Fruit fly (Drosophila melanogaster) whole organism, embryonic: Measurements from ENCODE around the gene PH4alphaNE3.

Source experiments
- Awh ChIP-seq: fragments of 200-800 bp; sonication (Bioruptor generic); IDR thresholded peaks from 2 replicates; pipeline ENCODE4, ENCODE4 v1.3.6; 2022; ENCODE audit warnings: missing biosample characterization, missing genetic modification characterization
- CG11093 ChIP-seq: fragments of 200-800 bp; sonication (Bioruptor generic); IDR thresholded peaks from 3 replicates; pipeline ENCODE4 v1.3.6; 2022; ENCODE audit warnings: missing biosample characterization, missing genetic modification characterization
- CG12104 ChIP-seq: fragments of 200-800 bp; sonication (Bioruptor generic); optimal IDR thresholded peaks from 3 replicates; lab custom pipeline; 2016; ENCODE audit warnings: missing biosample characterization, missing genetic modification characterization
- CG13894 ChIP-seq: fragments of 200-800 bp; sonication (Bioruptor generic); optimal IDR thresholded peaks from 3 replicates; lab custom pipeline; 2018; ENCODE audit warnings: missing biosample characterization, mild to moderate bottlenecking, missing genetic modification characterization, moderate library complexity
- CG17802 ChIP-seq: fragments of 200-800 bp; sonication (Bioruptor generic); optimal IDR thresholded peaks from 2 replicates; lab custom pipeline; 2018; ENCODE audit warnings: missing biosample characterization, mild to moderate bottlenecking, missing genetic modification characterization, moderate library complexity
- CG1832 ChIP-seq: fragments of 200-800 bp; sonication (Bioruptor generic); optimal IDR thresholded peaks from 2 replicates; lab custom pipeline; 2017; ENCODE audit warnings: missing biosample characterization, mild to moderate bottlenecking, missing genetic modification characterization, inconsistent platforms
- CG2120 ChIP-seq: fragments of 200-800 bp; sonication (Bioruptor generic); optimal IDR thresholded peaks from 3 replicates; lab custom pipeline; 2016; ENCODE audit warnings: missing biosample characterization, missing genetic modification characterization
- CG3065 ChIP-seq: fragments of 200-800 bp; sonication (Bioruptor generic); optimal IDR thresholded peaks from 2 replicates; lab custom pipeline; 2016; ENCODE audit warnings: missing biosample characterization, missing genetic modification characterization
- CG34224 ChIP-seq: fragments of 200-800 bp; sonication (Bioruptor generic); IDR thresholded peaks from 3 replicates; pipeline ENCODE4 v1.3.6; 2022; ENCODE audit warnings: missing biosample characterization, missing genetic modification characterization; ENCODE audit not compliant: partially characterized antibody
- CG34376 ChIP-seq: fragments of 200-800 bp; sonication (Bioruptor generic); optimal IDR thresholded peaks from 2 replicates; lab custom pipeline; 2018; ENCODE audit warnings: missing biosample characterization, mild to moderate bottlenecking, missing genetic modification characterization
- CG3995 ChIP-seq: fragments of 200-800 bp; sonication (Bioruptor generic); optimal IDR thresholded peaks from 3 replicates; lab custom pipeline; 2016; ENCODE audit warnings: missing biosample characterization, missing genetic modification characterization
- CG4730 ChIP-seq: fragments of 200-800 bp; sonication (Bioruptor generic); IDR thresholded peaks from 2 replicates; pipeline ENCODE4 v1.3.6; 2022; ENCODE audit warnings: missing biosample characterization, missing genetic modification characterization
- CG4854 ChIP-seq: fragments of 200-800 bp; sonication (Bioruptor generic); optimal IDR thresholded peaks from 2 replicates; lab custom pipeline; 2016; ENCODE audit warnings: missing biosample characterization, missing genetic modification characterization, inconsistent platforms
- CG6689 ChIP-seq: fragments of 200-800 bp; sonication (Bioruptor generic); IDR thresholded peaks from 2 replicates; pipeline ENCODE4 v1.3.6; 2022; ENCODE audit warnings: missing biosample characterization, missing genetic modification characterization
- CG7786 ChIP-seq: fragments of 200-800 bp; sonication (Bioruptor generic); optimal IDR thresholded peaks from 2 replicates; lab custom pipeline; 2016; ENCODE audit warnings: missing biosample characterization, missing genetic modification characterization
- CG8089 ChIP-seq: fragments of 200-800 bp; sonication (Bioruptor generic); optimal IDR thresholded peaks from 3 replicates; lab custom pipeline; 2016; ENCODE audit warnings: missing biosample characterization, missing genetic modification characterization
- CkIIα-i1 ChIP-seq: fragments of 200-800 bp; sonication (Bioruptor generic); IDR thresholded peaks from 2 replicates; pipeline ENCODE4 v1.3.6; 2022; ENCODE audit warnings: missing biosample characterization, missing genetic modification characterization
- Dip2 ChIP-seq: fragments of 200-800 bp; sonication (Bioruptor generic); IDR thresholded peaks from 2 replicates; pipeline ENCODE4 v1.3.6; 2022; ENCODE audit warnings: missing biosample characterization, missing genetic modification characterization
- Dll ChIP-seq: fragments of 200-800 bp; sonication (Bioruptor generic); IDR thresholded peaks from 4 replicates; pipeline ENCODE4 v1.3.6; 2022; ENCODE audit warnings: missing biosample characterization, missing genetic modification characterization; ENCODE audit not compliant: partially characterized antibody
- Dref ChIP-seq: fragments of 200-800 bp; sonication (Bioruptor generic); IDR thresholded peaks from 2 replicates; pipeline ENCODE4 v1.3.6; 2022; ENCODE audit warnings: missing biosample characterization, missing genetic modification characterization
- Eip74EF ChIP-seq, 2 experiments: fragments of 200-800 bp in 1 of 2; fragments of >200 bp in 1 of 2; sonication (Bioruptor generic) in 1 of 2; optimal IDR thresholded peaks; 2 replicates each; lab custom pipeline; 2017 to 2019; ENCODE audit warnings: missing biosample characterization in 2 of 2, missing genetic modification characterization in 2 of 2, mild to moderate bottlenecking in 1 of 2, moderate library complexity in 1 of 2
- Hr51 ChIP-seq, 2 experiments: fragments of 200-800 bp; sonication (Bioruptor generic); optimal IDR thresholded peaks; 2 replicates in 1 of 2; 3 replicates in 1 of 2; lab custom pipeline; 2016 to 2018; ENCODE audit warnings: missing biosample characterization in 2 of 2, missing genetic modification characterization in 2 of 2, mild to moderate bottlenecking in 1 of 2, moderate library complexity in 1 of 2
- Mad ChIP-seq: fragments of 200-800 bp; sonication (Bioruptor generic); optimal IDR thresholded peaks from 2 replicates; lab custom pipeline; 2016; ENCODE audit warnings: missing biosample characterization, missing genetic modification characterization
- NK7.1 ChIP-seq: fragments of 200-800 bp; sonication (Bioruptor generic); optimal IDR thresholded peaks from 3 replicates; lab custom pipeline; 2016; ENCODE audit warnings: missing biosample characterization, missing genetic modification characterization
- Nf-YB ChIP-seq: fragments of 200-800 bp; sonication (Bioruptor generic); optimal IDR thresholded peaks from 3 replicates; lab custom pipeline; 2019; ENCODE audit warnings: missing biosample characterization, mild to moderate bottlenecking, missing genetic modification characterization, moderate library complexity
- Oli ChIP-seq: fragments of 200-800 bp; sonication (Bioruptor generic); optimal IDR thresholded peaks from 2 replicates; lab custom pipeline; 2018; ENCODE audit warnings: missing biosample characterization, mild to moderate bottlenecking, missing genetic modification characterization, moderate library complexity
- Poxn ChIP-seq: fragments of 200-800 bp; sonication (Bioruptor generic); IDR thresholded peaks from 2 replicates; pipeline ENCODE4 v1.3.6; 2022; ENCODE audit warnings: missing biosample characterization, missing genetic modification characterization
- Six4 ChIP-seq: fragments of 200-800 bp; sonication (Bioruptor generic); optimal IDR thresholded peaks from 2 replicates; lab custom pipeline; 2016; ENCODE audit warnings: missing biosample characterization, missing genetic modification characterization
- Spps ChIP-seq: fragments of 200-800 bp; sonication (Bioruptor generic); optimal IDR thresholded peaks from 2 replicates; lab custom pipeline; 2018; ENCODE audit warnings: missing biosample characterization, mild to moderate bottlenecking, missing genetic modification characterization
- amos ChIP-seq: fragments of 200-800 bp; sonication (Bioruptor generic); IDR thresholded peaks from 2 replicates; pipeline ENCODE4 v1.3.6; 2022; ENCODE audit warnings: missing biosample characterization, missing genetic modification characterization; ENCODE audit not compliant: partially characterized antibody
- btn ChIP-seq: fragments of 200-800 bp; sonication (Bioruptor generic); optimal IDR thresholded peaks from 2 replicates; lab custom pipeline; 2016; ENCODE audit warnings: missing biosample characterization, missing genetic modification characterization
- chinmo ChIP-seq: fragments of 200-800 bp; sonication (Bioruptor generic); IDR thresholded peaks from 4 replicates; pipeline ENCODE4 v1.3.6; 2022; ENCODE audit warnings: missing biosample characterization, missing genetic modification characterization; ENCODE audit not compliant: partially characterized antibody
- corto ChIP-seq: fragments of 200-800 bp; sonication (Bioruptor generic); optimal IDR thresholded peaks from 2 replicates; lab custom pipeline; 2016; ENCODE audit warnings: missing biosample characterization, mild to moderate bottlenecking, missing genetic modification characterization, moderate library complexity
- dan ChIP-seq: fragments of 200-800 bp; sonication (Bioruptor generic); IDR thresholded peaks from 2 replicates; pipeline ENCODE4 v1.3.6; 2022; ENCODE audit warnings: missing biosample characterization, missing genetic modification characterization
- danr ChIP-seq: fragments of 200-800 bp; sonication (Bioruptor generic); IDR thresholded peaks from 2 replicates; pipeline ENCODE4 v1.3.6; 2022; ENCODE audit warnings: missing biosample characterization, missing genetic modification characterization
- dm ChIP-seq: fragments of 200-800 bp; sonication (Bioruptor generic); optimal IDR thresholded peaks from 3 replicates; lab custom pipeline; 2016; ENCODE audit warnings: missing biosample characterization, missing genetic modification characterization
- fru ChIP-seq: fragments of >200 bp; optimal IDR thresholded peaks from 2 replicates; lab custom pipeline; 2017
- ftz-f1 ChIP-seq: fragments of 200-800 bp; sonication (Bioruptor generic); optimal IDR thresholded peaks from 2 replicates; lab custom pipeline; 2016; ENCODE audit warnings: missing biosample characterization, missing genetic modification characterization
- gcm2 ChIP-seq: fragments of 200-800 bp; sonication (Bioruptor generic); optimal IDR thresholded peaks from 2 replicates; lab custom pipeline; 2016; ENCODE audit warnings: missing biosample characterization, missing genetic modification characterization
- grau ChIP-seq: fragments of 200-800 bp; optimal IDR thresholded peaks from 3 replicates; lab custom pipeline; 2019; ENCODE audit warnings: missing biosample characterization, mild to moderate bottlenecking, missing genetic modification characterization, moderate library complexity
- hbn ChIP-seq: fragments of 200-800 bp; sonication (Bioruptor generic); IDR thresholded peaks from 2 replicates; pipeline ENCODE4 v1.3.6; 2022; ENCODE audit warnings: missing biosample characterization, missing genetic modification characterization; ENCODE audit not compliant: partially characterized antibody
- nerfin-1 ChIP-seq: fragments of 200-800 bp; sonication (Bioruptor generic); optimal IDR thresholded peaks from 3 replicates; lab custom pipeline; 2019; ENCODE audit warnings: missing biosample characterization, mild to moderate bottlenecking, missing genetic modification characterization, moderate library complexity
- ranshi ChIP-seq: fragments of 200-800 bp; sonication (Bioruptor generic); IDR thresholded peaks from 2 replicates; pipeline ENCODE4 v1.3.6; 2022; ENCODE audit warnings: missing biosample characterization, missing genetic modification characterization
- sug ChIP-seq: fragments of 200-800 bp; optimal IDR thresholded peaks from 2 replicates; lab custom pipeline; 2019; ENCODE audit warnings: missing biosample characterization, mild to moderate bottlenecking, missing genetic modification characterization, moderate library complexity
- unc-4 ChIP-seq: fragments of 200-800 bp; sonication (Bioruptor generic); IDR thresholded peaks from 2 replicates; pipeline ENCODE4 v1.3.6; 2022; ENCODE audit warnings: missing biosample characterization, missing genetic modification characterization; ENCODE audit not compliant: partially characterized antibody
- z ChIP-seq: fragments of 200-800 bp; sonication (Bioruptor generic); IDR thresholded peaks from 3 replicates; pipeline ENCODE4 v1.3.6; 2022; ENCODE audit warnings: missing biosample characterization, missing genetic modification characterization

The PH4alphaNE3 gene

dm6 chr3R:30599404-30599980 is 4.5 kb upstream of the PH4alphaNE3 start (continued):
- no peak for TF ChIP-seq CG8089 (GFP tag; lab: Kevin White, UChicago)
- TF ChIP-seq btn: no peak
- TF ChIP-seq z (GFP tag; lab: Robert Waterston, UW): peak; percentile 97
- peak; percentile 28 for TF ChIP-seq CG3995
- TF ChIP-seq Dll (GFP tag; lab: Robert Waterston, UW): no peak
- TF ChIP-seq Eip74EF (GFP tag; optimal IDR thresholded peaks at IDR 0.05; lab: Kevin White, UChicago): no peak
- TF ChIP-seq sug (tag; lab: Kevin White, UChicago): peak; percentile 97
- 0 out of 4 replicates have a peak, but pooled peaks have one; percentile 31 for TF ChIP-seq chinmo (GFP tag; lab: Robert Waterston, UW)
- TF ChIP-seq CG34376 (GFP tag; lab: Kevin White, UChicago): peak; percentile 43
- TF ChIP-seq amos (GFP tag; lab: Robert Waterston, UW): peak; percentile 29; the same call in 1 of the 2 replicates
- 0 out of 3 replicates have a peak, but pooled peaks have one; percentile 11 for TF ChIP-seq CG34224 (GFP tag; lab: Robert Waterston, UW)

dm6 chr3R:30600154-30601009 is 3.6 kb upstream of the PH4alphaNE3 start:
- TF ChIP-seq CG4854 (GFP tag; lab: Kevin White, UChicago) (peak; percentile 91), Oli (tag; lab: Kevin White, UChicago) (peak; percentile 91), NK7.1 (GFP tag; lab: Kevin White, UChicago) (peak; percentile 85), CG7786 (GFP tag; lab: Kevin White, UChicago) (peak; percentile 87), CG3065 (GFP tag; lab: Kevin White, UChicago) (peak; percentile 58), CG1832 (no peak), dan (no peak), CG12104 (peak; percentile 92), fru (lab: Kevin White, UChicago) (no peak), grau (tag; lab: Kevin White, UChicago) (peak; percentile 89), CG2120 (peak; percentile 94), Dip2 (GFP tag; lab: Robert Waterston, UW) (peak; percentile 38; the same call in 1 of the 2 replicates), hbn (GFP tag; lab: Robert Waterston, UW) (no peak), ftz-f1 (GFP tag; lab: Kevin White, UChicago) (peak; percentile 42), CG4730 (GFP tag; lab: Robert Waterston, UW) (peak; percentile 90), nerfin-1 (tag; lab: Kevin White, UChicago) (peak; percentile 76), danr (peak; percentile 80), amos (GFP tag; lab: Robert Waterston, UW) (peak; percentile 38; the same call in 1 of the 2 replicates), corto (GFP tag; lab: Kevin White, UChicago) (peak; percentile 79), Dref (GFP tag; lab: Robert Waterston, UW) (no peak), dm (GFP tag; lab: Kevin White, UChicago) (peak; percentile 76), CG17802 (peak; percentile 71), Spps (tag; lab: Kevin White, UChicago) (peak; percentile 88), CG6689 (GFP tag; lab: Robert Waterston, UW) (peak; percentile 93), Mad (GFP tag; lab: Kevin White, UChicago) (peak; percentile 88), Awh (GFP tag; lab: Robert Waterston, UW) (peak; percentile 97), Hr51 (GFP tag; optimal IDR thresholded peaks at IDR 0.05; lab: Kevin White, UChicago) (peak; percentile 84 to 94), unc-4 (GFP tag; lab: Robert Waterston, UW) (no peak; the same call in 1 of the 2 replicates), gcm2 (GFP tag; lab: Kevin White, UChicago) (no peak), CkIIα-i1 (GFP tag; lab: Robert Waterston, UW) (peak; percentile 55; the same call in 1 of the 2 replicates), CG13894 (tag; lab: Kevin White, UChicago) (peak; percentile 78), Six4 (peak; percentile 90), CG11093 (GFP tag; lab: Robert Waterston, UW) (peak; percentile 86), Poxn (peak; percentile 77), ranshi (GFP tag; lab: Robert Waterston, UW) (peak; percentile 93), Nf-YB (GFP tag; lab: Kevin White, UChicago) (peak; percentile 78)
